Fruit fly (Drosophila melanogaster) Kc167 (cell line): ENCODE results near the gene CG7328.

ENCODE experiments used
- Myc ChIP-seq: fragments of >200 bp; optimal IDR thresholded peaks from 2 replicates; lab custom pipeline; 2017; ENCODE audit warnings: missing external identifiers
- Sin3A ChIP-seq: fragments of >200 bp; optimal IDR thresholded peaks from 2 replicates; lab custom pipeline; 2018; ENCODE audit warnings: missing external identifiers
- psq ChIP-seq: fragments of >200 bp; optimal IDR thresholded peaks from 2 replicates; lab custom pipeline; 2017; ENCODE audit warnings: missing external identifiers

dm6 chr3L:20127281-20127680 lies 13.1 kb downstream of the CG7328 start, which contains the start of gene CG7365:
- TF ChIP-seq Sin3A (no peak), Myc (no peak), psq (lab: Kevin White, UChicago) (no peak)
